Worm (Caenorhabditis elegans): Measurements from ENCODE around the gene nape-1.

DNA sequence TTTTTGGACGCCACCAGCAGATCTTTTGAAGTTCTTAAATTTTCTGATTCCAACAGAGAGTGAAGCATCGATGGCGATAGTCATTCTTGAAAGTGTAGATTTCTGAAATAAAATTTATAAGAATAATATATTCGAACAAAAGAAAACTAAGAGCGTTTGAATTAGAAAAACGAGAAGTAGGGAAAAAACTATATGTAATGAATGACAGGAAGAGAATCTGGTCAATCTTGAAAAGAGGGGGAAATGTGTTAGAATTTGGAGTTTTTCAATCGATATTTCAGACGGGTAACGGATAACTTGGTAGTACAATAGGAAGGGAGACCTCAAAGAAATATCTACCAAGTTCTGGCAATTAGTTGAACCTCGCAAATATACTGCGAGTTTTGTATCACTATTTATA is 40.1 kb downstream of the nape-1 start, which contains the start of gene Y37E11AL.9:
- no peak for TF ChIP-seq nhr-28 (tag; optimal IDR thresholded peaks at IDR 0.05)
- TF ChIP-seq pha-4 (tag; optimal IDR thresholded peaks at IDR 0.05): no peak
- TF ChIP-seq mep-1 (tag; optimal IDR thresholded peaks at IDR 0.05): no peak
- TF ChIP-seq nhr-237 (tag; optimal IDR thresholded peaks at IDR 0.05): no peak
- TF ChIP-seq nhr-76 (tag; optimal IDR thresholded peaks at IDR 0.05): no peak
- no peak for TF ChIP-seq bed-3 (GFP tag; optimal IDR thresholded peaks at IDR 0.05)
- TF ChIP-seq elt-3 (tag; optimal IDR thresholded peaks at IDR 0.05): no peak
- no peak for TF ChIP-seq snpc-4 (tag; optimal IDR thresholded peaks at IDR 0.05)
- TF ChIP-seq unc-62 (GFP tag; optimal IDR thresholded peaks at IDR 0.05): no peak

Measured in whole organism, mixed stage, embryonic.